Worm (Caenorhabditis elegans) whole organism, mixed stage, embryonic: Measurements from ENCODE around the gene F14D2.7.

ENCODE experiments used
- drap-1 ChIP-seq: fragments of 200-800 bp; sonication (Bioruptor generic); optimal IDR thresholded peaks from 3 replicates; lab custom pipeline; 2018; ENCODE audit warnings: mild to moderate bottlenecking, missing genetic modification characterization, missing compliant biosample characterization
- ztf-11 ChIP-seq: fragments of 150-350 bp; optimal IDR thresholded peaks from 2 replicates; lab custom pipeline; 2014; ENCODE audit warnings: missing biosample characterization, missing genetic modification characterization

- TF ChIP-seq ztf-11 (tag; lab: Kevin White, UChicago) = no peak
- no peak for TF ChIP-seq drap-1 (GFP tag; lab: Kevin White, UChicago)
Measured at ce11 chrII:3341989-3342388, 3.5 kb upstream of the F14D2.7 start, which contains the start of gene F14D2.11.
